Worm (Caenorhabditis elegans) whole organism, late embryonic: ENCODE results near the gene cnk-1.

Source experiments
- C08G9.2 ChIP-seq: sonication (generic microtip); optimal IDR thresholded peaks from 2 replicates; lab custom pipeline; 2016; ENCODE audit warnings: mild to moderate bottlenecking, missing genetic modification characterization, moderate library complexity, missing compliant biosample characterization
- C38D4.7 ChIP-seq: fragments of 200-800 bp; sonication (Bioruptor generic); optimal IDR thresholded peaks from 2 replicates; lab custom pipeline; 2018; ENCODE audit warnings: mild to moderate bottlenecking, missing genetic modification characterization, moderate library complexity, missing compliant biosample characterization
- F13H6.1 ChIP-seq: sonication (generic microtip); optimal IDR thresholded peaks from 2 replicates; lab custom pipeline; 2016; ENCODE audit warnings: missing genetic modification characterization, missing compliant biosample characterization
- K02D7.2 ChIP-seq: sonication (generic microtip); optimal IDR thresholded peaks from 2 replicates; lab custom pipeline; 2017; ENCODE audit warnings: mild to moderate bottlenecking, missing genetic modification characterization, missing compliant biosample characterization
- T23F11.4 ChIP-seq: fragments of 200-800 bp; sonication (Bioruptor generic); optimal IDR thresholded peaks from 2 replicates; lab custom pipeline; 2018; ENCODE audit warnings: mild to moderate bottlenecking, missing genetic modification characterization, missing compliant biosample characterization
- Y22D7AL.16 ChIP-seq: sonication (generic microtip); optimal IDR thresholded peaks from 2 replicates; lab custom pipeline; 2016; ENCODE audit warnings: missing genetic modification characterization, missing compliant biosample characterization
- ahr-1 ChIP-seq: sonication (generic microtip); optimal IDR thresholded peaks from 2 replicates; lab custom pipeline; 2016; ENCODE audit warnings: missing genetic modification characterization, missing compliant biosample characterization
- ama-1 ChIP-seq: fragments of 150-350 bp; optimal IDR thresholded peaks from 2 replicates; lab custom pipeline; 2014
- ceh-14 ChIP-seq: sonication (generic microtip); optimal IDR thresholded peaks from 2 replicates; lab custom pipeline; 2016; ENCODE audit warnings: missing genotype, missing genetic modification characterization, missing compliant biosample characterization
- ceh-18 ChIP-seq: sonication (generic microtip); optimal IDR thresholded peaks from 2 replicates; lab custom pipeline; 2016; ENCODE audit warnings: missing genetic modification characterization, missing compliant biosample characterization
- ceh-19 ChIP-seq: fragments of 200-800 bp; sonication (Bioruptor generic); optimal IDR thresholded peaks from 2 replicates; lab custom pipeline; 2018; ENCODE audit warnings: mild to moderate bottlenecking, missing genetic modification characterization, missing compliant biosample characterization
- ceh-22 ChIP-seq: sonication (generic microtip); optimal IDR thresholded peaks from 2 replicates; lab custom pipeline; 2017; ENCODE audit warnings: missing biosample characterization, missing genetic modification characterization
- ceh-24 ChIP-seq: sonication (generic microtip); optimal IDR thresholded peaks from 2 replicates; lab custom pipeline; 2016; ENCODE audit warnings: mild to moderate bottlenecking, missing genetic modification characterization, missing compliant biosample characterization
- ceh-30 ChIP-seq: fragments of 150-350 bp; optimal IDR thresholded peaks from 2 replicates; lab custom pipeline; 2014; ENCODE audit warnings: missing biosample characterization, missing genetic modification characterization
- ceh-31 ChIP-seq: sonication (generic microtip); optimal IDR thresholded peaks from 2 replicates; lab custom pipeline; 2016; ENCODE audit warnings: missing genetic modification characterization, missing compliant biosample characterization
- ceh-34 ChIP-seq: sonication (generic microtip); optimal IDR thresholded peaks from 2 replicates; lab custom pipeline; 2016; ENCODE audit warnings: mild to moderate bottlenecking, missing genetic modification characterization, missing compliant biosample characterization
- ceh-45 ChIP-seq: fragments of 200-800 bp; sonication (Bioruptor generic); IDR thresholded peaks from 2 replicates; pipeline ENCODE4 v1.3.6; 2022; ENCODE audit warnings: missing genetic modification reagents, missing genetic modification characterization, missing compliant biosample characterization
- ceh-48 ChIP-seq: sonication (generic microtip); optimal IDR thresholded peaks from 2 replicates; lab custom pipeline; 2016; ENCODE audit warnings: missing genetic modification characterization, inconsistent platforms, missing compliant biosample characterization
- ceh-6 ChIP-seq: fragments of 200-800 bp; sonication (Bioruptor generic); optimal IDR thresholded peaks from 2 replicates; lab custom pipeline; 2018; ENCODE audit warnings: mild to moderate bottlenecking, missing genetic modification characterization, missing compliant biosample characterization
- ceh-9 ChIP-seq: sonication (generic microtip); optimal IDR thresholded peaks from 2 replicates; lab custom pipeline; 2016; ENCODE audit warnings: mild to moderate bottlenecking, missing genetic modification characterization, inconsistent platforms, missing compliant biosample characterization
- che-1 ChIP-seq: sonication (generic microtip); optimal IDR thresholded peaks from 2 replicates; lab custom pipeline; 2016; ENCODE audit warnings: mild to moderate bottlenecking, missing genetic modification characterization, missing compliant biosample characterization
- dve-1 ChIP-seq: sonication (generic microtip); optimal IDR thresholded peaks from 2 replicates; lab custom pipeline; 2017; ENCODE audit warnings: antibody characterized with exemption, mild to moderate bottlenecking, missing genetic modification characterization, missing compliant biosample characterization
- elt-2 ChIP-seq: sonication (generic microtip); optimal IDR thresholded peaks from 2 replicates; lab custom pipeline; 2016; ENCODE audit warnings: missing genetic modification reagents, missing genetic modification characterization, missing compliant biosample characterization
- elt-4 ChIP-seq: sonication (generic microtip); optimal IDR thresholded peaks from 2 replicates; lab custom pipeline; 2016; ENCODE audit warnings: missing genetic modification characterization, missing compliant biosample characterization
- fax-1 ChIP-seq: sonication (generic microtip); optimal IDR thresholded peaks from 2 replicates; lab custom pipeline; 2016; ENCODE audit warnings: missing genotype, missing genetic modification characterization, missing compliant biosample characterization
- fkh-6 ChIP-seq: sonication (generic microtip); optimal IDR thresholded peaks from 2 replicates; lab custom pipeline; 2016; ENCODE audit warnings: missing genetic modification characterization, missing compliant biosample characterization
- hlh-15 ChIP-seq: sonication (generic microtip); optimal IDR thresholded peaks from 2 replicates; lab custom pipeline; 2016; ENCODE audit warnings: missing genetic modification characterization, missing compliant biosample characterization
- hlh-30 ChIP-seq: sonication (generic microtip); optimal IDR thresholded peaks from 2 replicates; lab custom pipeline; 2017; ENCODE audit warnings: antibody characterized with exemption, missing genetic modification characterization, missing compliant biosample characterization; ENCODE audit not compliant: insufficient read depth
- hlh-6 ChIP-seq: sonication (generic microtip); optimal IDR thresholded peaks from 2 replicates; lab custom pipeline; 2016; ENCODE audit warnings: missing genotype, missing genetic modification characterization, missing compliant biosample characterization
- hlh-8 ChIP-seq: sonication (generic microtip); optimal IDR thresholded peaks from 2 replicates; lab custom pipeline; 2016; ENCODE audit warnings: missing genotype, missing genetic modification characterization, missing compliant biosample characterization
- lim-6 ChIP-seq: sonication (generic microtip); optimal IDR thresholded peaks from 2 replicates; lab custom pipeline; 2016; ENCODE audit warnings: missing genetic modification characterization, missing compliant biosample characterization
- lin-11 ChIP-seq: fragments of 200-800 bp; sonication (Bioruptor generic); optimal IDR thresholded peaks from 2 replicates; lab custom pipeline; 2018; ENCODE audit warnings: mild to moderate bottlenecking, missing genetic modification characterization, missing compliant biosample characterization
- madf-2 ChIP-seq: sonication (generic microtip); optimal IDR thresholded peaks from 2 replicates; lab custom pipeline; 2017; ENCODE audit warnings: missing genetic modification characterization, missing compliant biosample characterization
- mec-3 ChIP-seq: sonication (generic microtip); optimal IDR thresholded peaks from 2 replicates; lab custom pipeline; 2016; ENCODE audit warnings: borderline replicate concordance, missing genetic modification characterization, missing compliant biosample characterization
- nfya-1 ChIP-seq: sonication (generic microtip); optimal IDR thresholded peaks from 2 replicates; lab custom pipeline; 2017; ENCODE audit warnings: missing genetic modification characterization, mild to moderate bottlenecking, missing compliant biosample characterization, antibody characterized with exemption, moderate library complexity
- nhr-11 ChIP-seq: fragments of 150-350 bp; optimal IDR thresholded peaks from 2 replicates; lab custom pipeline; 2014; ENCODE audit warnings: missing biosample characterization, missing genetic modification characterization
- nhr-232 ChIP-seq: sonication (generic microtip); optimal IDR thresholded peaks from 2 replicates; lab custom pipeline; 2016; ENCODE audit warnings: missing genetic modification characterization, missing compliant biosample characterization
- npax-4 ChIP-seq: sonication (generic microtip); optimal IDR thresholded peaks from 2 replicates; lab custom pipeline; 2016; ENCODE audit warnings: missing genetic modification characterization, missing compliant biosample characterization
- odd-2 ChIP-seq: sonication (generic microtip); optimal IDR thresholded peaks from 2 replicates; lab custom pipeline; 2017; ENCODE audit warnings: antibody characterized with exemption, mild to moderate bottlenecking, missing genetic modification characterization, missing compliant biosample characterization
- pag-3 ChIP-seq: sonication (generic microtip); optimal IDR thresholded peaks from 2 replicates; lab custom pipeline; 2016; ENCODE audit warnings: missing compliant biosample characterization, missing genetic modification characterization, borderline replicate concordance
- pat-9 ChIP-seq: fragments of 200-800 bp; sonication (Bioruptor generic); optimal IDR thresholded peaks from 2 replicates; lab custom pipeline; 2018; ENCODE audit warnings: mild to moderate bottlenecking, missing genetic modification characterization, moderate library complexity, missing compliant biosample characterization
- pax-1 ChIP-seq: fragments of 150-350 bp; optimal IDR thresholded peaks from 2 replicates; lab custom pipeline; 2014; ENCODE audit warnings: missing biosample characterization, missing genetic modification characterization
- pha-2 ChIP-seq: sonication (generic microtip); optimal IDR thresholded peaks from 2 replicates; lab custom pipeline; 2017; ENCODE audit warnings: mild to moderate bottlenecking, missing genetic modification characterization, missing compliant biosample characterization
- pha-4 ChIP-seq: fragments of 150-350 bp; optimal IDR thresholded peaks from 2 replicates; lab custom pipeline; 2018; ENCODE audit warnings: missing biosample characterization, missing genetic modification reagents, missing genetic modification characterization
- rnt-1 ChIP-seq: sonication (generic microtip); optimal IDR thresholded peaks from 2 replicates; lab custom pipeline; 2016; ENCODE audit warnings: missing genetic modification characterization, missing compliant biosample characterization
- sdc-2 ChIP-seq: sonication (generic microtip); optimal IDR thresholded peaks from 2 replicates; lab custom pipeline; 2016; ENCODE audit warnings: missing genotype, missing genetic modification characterization, missing compliant biosample characterization
- sox-2 ChIP-seq: fragments of 200-800 bp; sonication (Bioruptor generic); IDR thresholded peaks from 2 replicates; pipeline ENCODE4 v1.3.6; 2022; ENCODE audit warnings: missing genetic modification reagents, missing genetic modification characterization, missing compliant biosample characterization
- sox-4 ChIP-seq: sonication (generic microtip); optimal IDR thresholded peaks from 2 replicates; lab custom pipeline; 2017; ENCODE audit warnings: mild to moderate bottlenecking, missing genetic modification characterization, inconsistent platforms, missing compliant biosample characterization
- syd-9 ChIP-seq: sonication (generic microtip); optimal IDR thresholded peaks from 2 replicates; lab custom pipeline; 2016; ENCODE audit warnings: mild to moderate bottlenecking, missing genetic modification characterization, moderate library complexity, missing compliant biosample characterization
- unc-3 ChIP-seq, 2 experiments: fragments of 200-800 bp in 1 of 2; sonication (Bioruptor generic) in 1 of 2; sonication (generic microtip) in 1 of 2; conservative IDR thresholded peaks in 1 of 2; optimal IDR thresholded peaks in 1 of 2; 2 replicates each; pipeline versions ENCODE4 v1.3.6 to Lab custom; 2016 to 2022; ENCODE audit warnings: missing compliant biosample characterization in 2 of 2, missing genetic modification characterization in 2 of 2, missing genetic modification reagents in 1 of 2
- unc-42 ChIP-seq: sonication (generic microtip); optimal IDR thresholded peaks from 2 replicates; lab custom pipeline; 2016; ENCODE audit warnings: missing genotype, missing genetic modification characterization, missing compliant biosample characterization
- unc-55 ChIP-seq: sonication (generic microtip); optimal IDR thresholded peaks from 2 replicates; lab custom pipeline; 2017; ENCODE audit warnings: missing biosample characterization, missing genetic modification reagents, missing genetic modification characterization
- zip-5 ChIP-seq: sonication (generic microtip); optimal IDR thresholded peaks from 2 replicates; lab custom pipeline; 2016; ENCODE audit warnings: missing genetic modification characterization, missing compliant biosample characterization

cnk-1 gene

ce11 chrIII:10270778-10271307 lies at the start of gene cnk-1:
Gene cnk-1 (plus strand): TSS chrIII:10271257.
- TF ChIP-seq ceh-9 (tag; lab: Kevin White, UChicago) (no peak), lim-6 (tag; lab: Kevin White, UChicago) (peak; percentile 39), ceh-19 (GFP tag; lab: Kevin White, UChicago) (no peak), pha-4 (tag; lab: Kevin White, UChicago) (no peak), K02D7.2 (tag; lab: Kevin White, UChicago) (no peak), sdc-2 (tag; lab: Kevin White, UChicago) (no peak), hlh-30 (no peak), Y22D7AL.16 (tag; lab: Kevin White, UChicago) (no peak), npax-4 (tag; lab: Kevin White, UChicago) (no peak), dve-1 (tag; lab: Kevin White, UChicago) (no peak), unc-3 (GFP tag; conservative IDR thresholded peaks at IDR 0.05; lab: Robert Waterston, UW) (peak; percentile 71), unc-3 (tag; optimal IDR thresholded peaks at IDR 0.05; lab: Kevin White, UChicago) (no peak), zip-5 (tag; lab: Kevin White, UChicago) (peak; percentile 30), ceh-34 (tag; lab: Kevin White, UChicago) (peak; percentile 62), sox-4 (tag; lab: Kevin White, UChicago) (no peak), nfya-1 (tag; lab: Kevin White, UChicago) (no peak), C38D4.7 (GFP tag; lab: Kevin White, UChicago) (no peak), pax-1 (tag; lab: Kevin White, UChicago) (no peak), elt-4 (tag; lab: Kevin White, UChicago) (no peak), syd-9 (no peak), odd-2 (tag; lab: Kevin White, UChicago) (no peak), che-1 (tag; lab: Kevin White, UChicago) (no peak), pat-9 (tag; lab: Kevin White, UChicago) (no peak), C08G9.2 (peak; percentile 90), unc-42 (tag; lab: Kevin White, UChicago) (peak; percentile 34), lin-11 (tag; lab: Kevin White, UChicago) (no peak), hlh-8 (no peak), pag-3 (tag; lab: Kevin White, UChicago) (no peak), elt-2 (peak; percentile 26), ahr-1 (tag; lab: Kevin White, UChicago) (no peak), ceh-48 (tag; lab: Kevin White, UChicago) (no peak), hlh-6 (tag; lab: Kevin White, UChicago) (peak; percentile 44), rnt-1 (tag; lab: Kevin White, UChicago) (peak; percentile 51), T23F11.4 (GFP tag; lab: Kevin White, UChicago) (no peak), fkh-6 (tag; lab: Kevin White, UChicago) (peak; percentile 31), mec-3 (tag; lab: Kevin White, UChicago) (peak; percentile 75), hlh-15 (tag; lab: Kevin White, UChicago) (no peak), madf-2 (tag; lab: Kevin White, UChicago) (no peak), ceh-45 (peak; percentile 67; the same call in 1 of the 2 replicates), ceh-14 (peak; percentile 43), sox-2 (GFP tag; lab: Robert Waterston, UW) (peak; percentile 41), nhr-11 (tag; lab: Kevin White, UChicago) (no peak), F13H6.1 (tag; lab: Kevin White, UChicago) (peak; percentile 28), unc-55 (no peak), fax-1 (tag; lab: Kevin White, UChicago) (peak; percentile 10), ceh-31 (tag; lab: Kevin White, UChicago) (peak; percentile 94), ceh-22 (tag; lab: Kevin White, UChicago) (no peak), ceh-18 (tag; lab: Kevin White, UChicago) (peak; percentile 55), ceh-6 (GFP tag; lab: Kevin White, UChicago) (no peak), nhr-232 (tag; lab: Kevin White, UChicago) (no peak), ama-1 (lab: Kevin White, UChicago) (no peak), ceh-24 (tag; lab: Kevin White, UChicago) (no peak), ceh-30 (tag; lab: Kevin White, UChicago) (no peak), pha-2 (tag; lab: Kevin White, UChicago) (no peak)
